Worm (Caenorhabditis elegans) whole organism, L4/young adult: ENCODE data around the gene F44D12.8.

Experiments used
- dao-5 ChIP-seq: sonication (generic microtip); optimal IDR thresholded peaks from 2 replicates; lab custom pipeline; 2016; ENCODE audit warnings: missing genotype, missing genetic modification characterization, moderate library complexity, missing compliant biosample characterization
- him-1 ChIP-seq: sonication (generic microtip); optimal IDR thresholded peaks from 2 replicates; lab custom pipeline; 2016; ENCODE audit warnings: missing genotype, missing genetic modification reagents, missing genetic modification characterization, missing compliant biosample characterization

DNA sequence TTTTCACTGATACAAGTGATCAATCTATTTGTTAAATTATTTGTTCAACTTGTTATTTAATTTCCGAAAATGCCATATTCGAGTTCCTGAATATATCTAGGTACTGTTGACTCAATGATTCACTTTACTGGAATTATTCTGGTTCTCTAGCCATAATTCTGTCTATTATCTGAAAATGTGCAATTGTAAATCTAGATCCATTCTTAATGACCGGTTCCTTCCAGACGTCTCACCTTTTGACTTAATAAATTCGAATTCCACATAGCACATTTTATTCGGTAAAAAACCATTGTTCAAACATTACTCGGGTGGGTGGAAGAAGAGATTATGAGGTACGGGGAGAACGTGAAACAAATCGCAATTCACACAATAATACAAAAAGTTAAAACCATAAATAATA lies 33.7 kb upstream of the F44D12.8 start:
- no peak for TF ChIP-seq him-1 (tag; lab: Kevin White, UChicago)
- no peak for TF ChIP-seq dao-5
